Worm (Caenorhabditis elegans) whole organism, L2 larva: Measurements from ENCODE around the gene B0457.2.

Experiments
- C34F6.9 ChIP-seq: fragments of 150-350 bp; optimal IDR thresholded peaks from 2 replicates; lab custom pipeline; 2014; ENCODE audit warnings: missing biosample characterization, missing genetic modification characterization
- F13H6.1 ChIP-seq: sonication (generic microtip); optimal IDR thresholded peaks from 2 replicates; lab custom pipeline; 2016; ENCODE audit warnings: missing genetic modification characterization, missing compliant biosample characterization
- R02D3.7 ChIP-seq: fragments of 150-350 bp; optimal IDR thresholded peaks from 2 replicates; lab custom pipeline; 2014; ENCODE audit warnings: missing biosample characterization, missing genetic modification characterization
- Y55F3AM.14 ChIP-seq: fragments of 200-800 bp; sonication (Bioruptor generic); optimal IDR thresholded peaks from 2 replicates; lab custom pipeline; 2018; ENCODE audit warnings: mild to moderate bottlenecking, missing genetic modification characterization, missing compliant biosample characterization
- ZK546.5 ChIP-seq: sonication (generic microtip); optimal IDR thresholded peaks from 2 replicates; lab custom pipeline; 2017; ENCODE audit warnings: missing biosample characterization, missing genetic modification characterization
- alr-1 ChIP-seq: fragments of 150-350 bp; optimal IDR thresholded peaks from 2 replicates; lab custom pipeline; 2014; ENCODE audit warnings: missing biosample characterization, missing genetic modification characterization
- aly-2 ChIP-seq: fragments of 150-350 bp; optimal IDR thresholded peaks from 2 replicates; lab custom pipeline; 2014; ENCODE audit warnings: missing biosample characterization, missing genetic modification characterization
- ama-1 ChIP-seq: fragments of 150-350 bp; optimal IDR thresholded peaks from 2 replicates; lab custom pipeline; 2018; ENCODE audit warnings: inconsistent platforms
- blmp-1 ChIP-seq: sonication (generic microtip); optimal IDR thresholded peaks from 2 replicates; lab custom pipeline; 2017; ENCODE audit warnings: missing genetic modification characterization, mild to moderate bottlenecking, missing compliant biosample characterization, antibody characterized with exemption, moderate library complexity; ENCODE audit not compliant: insufficient read depth
- ceh-16 ChIP-seq: fragments of 150-350 bp; optimal IDR thresholded peaks from 2 replicates; lab custom pipeline; 2014; ENCODE audit warnings: missing biosample characterization, missing genetic modification characterization
- ceh-82 ChIP-seq: fragments of 150-350 bp; optimal IDR thresholded peaks from 2 replicates; lab custom pipeline; 2014; ENCODE audit warnings: missing biosample characterization, missing genetic modification characterization
- crh-2 ChIP-seq: sonication (generic microtip); optimal IDR thresholded peaks from 2 replicates; lab custom pipeline; 2017; ENCODE audit warnings: missing biosample characterization, missing genetic modification characterization
- dmd-4 ChIP-seq: sonication (generic microtip); optimal IDR thresholded peaks from 2 replicates; lab custom pipeline; 2017; ENCODE audit warnings: missing biosample characterization, missing genetic modification characterization
- egl-27 ChIP-seq: sonication (generic microtip); optimal IDR thresholded peaks from 3 replicates; lab custom pipeline; 2017; ENCODE audit warnings: missing biosample characterization, missing genetic modification reagents, missing genetic modification characterization
- elt-1 ChIP-seq: fragments of 150-350 bp; optimal IDR thresholded peaks from 2 replicates; lab custom pipeline; 2014; ENCODE audit warnings: missing biosample characterization, missing genetic modification characterization
- elt-3 ChIP-seq: sonication (generic microtip); optimal IDR thresholded peaks from 2 replicates; lab custom pipeline; 2017; ENCODE audit warnings: missing biosample characterization, missing genetic modification characterization
- fos-1 ChIP-seq: fragments of 150-350 bp; optimal IDR thresholded peaks from 2 replicates; lab custom pipeline; 2014; ENCODE audit warnings: missing biosample characterization, missing genetic modification characterization
- lin-13 ChIP-seq: fragments of 150-350 bp; optimal IDR thresholded peaks from 2 replicates; lab custom pipeline; 2014; ENCODE audit warnings: missing biosample characterization, missing genetic modification reagents, missing genetic modification characterization
- lsy-2 ChIP-seq, 2 experiments: fragments of 150-350 bp in 1 of 2; sonication (generic microtip) in 1 of 2; optimal IDR thresholded peaks; 2 replicates each; lab custom pipeline; 2014 to 2017; ENCODE audit warnings: missing biosample characterization in 2 of 2, missing genetic modification characterization in 2 of 2
- mab-5 ChIP-seq: fragments of 150-350 bp; optimal IDR thresholded peaks from 2 replicates; lab custom pipeline; 2014; ENCODE audit warnings: missing biosample characterization, missing genetic modification characterization
- mbf-1 ChIP-seq: sonication (generic microtip); optimal IDR thresholded peaks from 2 replicates; lab custom pipeline; 2017; ENCODE audit warnings: missing biosample characterization, missing genetic modification characterization
- mdl-1 ChIP-seq, 2 experiments: fragments of 150-350 bp in 1 of 2; sonication (generic microtip) in 1 of 2; optimal IDR thresholded peaks; 2 replicates each; lab custom pipeline; 2017; ENCODE audit warnings: missing biosample characterization in 2 of 2, missing genetic modification characterization in 2 of 2
- nhr-11 ChIP-seq: fragments of 150-350 bp; optimal IDR thresholded peaks from 2 replicates; lab custom pipeline; 2014; ENCODE audit warnings: missing biosample characterization, missing genetic modification characterization
- nhr-12 ChIP-seq: fragments of 150-350 bp; optimal IDR thresholded peaks from 2 replicates; lab custom pipeline; 2014; ENCODE audit warnings: missing biosample characterization, missing genetic modification characterization
- nhr-21 ChIP-seq: fragments of 150-350 bp; optimal IDR thresholded peaks from 2 replicates; lab custom pipeline; 2014; ENCODE audit warnings: missing biosample characterization, missing genetic modification characterization
- nhr-23 ChIP-seq: fragments of 150-350 bp; optimal IDR thresholded peaks from 2 replicates; lab custom pipeline; 2014; ENCODE audit warnings: missing biosample characterization, missing genetic modification reagents, missing genetic modification characterization
- nhr-237 ChIP-seq: fragments of 150-350 bp; optimal IDR thresholded peaks from 2 replicates; lab custom pipeline; 2014; ENCODE audit warnings: missing biosample characterization, missing genetic modification characterization
- nhr-25 ChIP-seq: fragments of 150-350 bp; sonication (generic microtip); optimal IDR thresholded peaks from 3 replicates; lab custom pipeline; 2014; ENCODE audit warnings: missing biosample characterization, missing genetic modification characterization
- nhr-6 ChIP-seq: fragments of 150-350 bp; optimal IDR thresholded peaks from 2 replicates; lab custom pipeline; 2014; ENCODE audit warnings: missing biosample characterization, missing genetic modification characterization
- nhr-77 ChIP-seq: fragments of 150-350 bp; optimal IDR thresholded peaks from 2 replicates; lab custom pipeline; 2014; ENCODE audit warnings: missing biosample characterization, missing genetic modification characterization
- sem-4 ChIP-seq: fragments of 150-350 bp; optimal IDR thresholded peaks from 2 replicates; lab custom pipeline; 2014; ENCODE audit warnings: missing biosample characterization, missing genetic modification reagents, missing genetic modification characterization
- skn-1 ChIP-seq: sonication (generic microtip); optimal IDR thresholded peaks from 2 replicates; lab custom pipeline; 2017; ENCODE audit warnings: missing biosample characterization, missing genetic modification characterization
- sma-9 ChIP-seq, 2 experiments: fragments of 150-350 bp in 1 of 2; sonication (generic microtip) in 1 of 2; optimal IDR thresholded peaks; 2 replicates each; lab custom pipeline; 2014 to 2016; ENCODE audit warnings: missing genetic modification characterization in 2 of 2, mild to moderate bottlenecking in 1 of 2, missing biosample characterization in 1 of 2, missing compliant biosample characterization in 1 of 2, missing genetic modification reagents in 1 of 2, moderate library complexity in 1 of 2
- unc-39 ChIP-seq: fragments of 150-350 bp; optimal IDR thresholded peaks from 2 replicates; lab custom pipeline; 2014; ENCODE audit warnings: missing biosample characterization, missing genetic modification characterization
- unc-62 ChIP-seq: fragments of 150-350 bp; optimal IDR thresholded peaks from 2 replicates; lab custom pipeline; 2014; ENCODE audit warnings: missing biosample characterization, missing genetic modification reagents, missing genetic modification characterization
- zag-1 ChIP-seq: fragments of 150-350 bp; optimal IDR thresholded peaks from 2 replicates; lab custom pipeline; 2014; ENCODE audit warnings: missing biosample characterization, missing genetic modification characterization
- ztf-1 ChIP-seq: fragments of 200-800 bp; sonication (Bioruptor generic); conservative IDR thresholded peaks from 2 replicates; pipeline ENCODE4 v1.3.6; 2022; ENCODE audit warnings: missing genetic modification characterization, missing compliant biosample characterization
- ztf-11 ChIP-seq: sonication (generic microtip); optimal IDR thresholded peaks from 2 replicates; lab custom pipeline; 2017; ENCODE audit warnings: missing biosample characterization, missing genetic modification characterization
- ztf-4 ChIP-seq: fragments of 150-350 bp; optimal IDR thresholded peaks from 2 replicates; lab custom pipeline; 2014; ENCODE audit warnings: missing biosample characterization, missing genetic modification characterization

The B0457.2 gene

DNA sequence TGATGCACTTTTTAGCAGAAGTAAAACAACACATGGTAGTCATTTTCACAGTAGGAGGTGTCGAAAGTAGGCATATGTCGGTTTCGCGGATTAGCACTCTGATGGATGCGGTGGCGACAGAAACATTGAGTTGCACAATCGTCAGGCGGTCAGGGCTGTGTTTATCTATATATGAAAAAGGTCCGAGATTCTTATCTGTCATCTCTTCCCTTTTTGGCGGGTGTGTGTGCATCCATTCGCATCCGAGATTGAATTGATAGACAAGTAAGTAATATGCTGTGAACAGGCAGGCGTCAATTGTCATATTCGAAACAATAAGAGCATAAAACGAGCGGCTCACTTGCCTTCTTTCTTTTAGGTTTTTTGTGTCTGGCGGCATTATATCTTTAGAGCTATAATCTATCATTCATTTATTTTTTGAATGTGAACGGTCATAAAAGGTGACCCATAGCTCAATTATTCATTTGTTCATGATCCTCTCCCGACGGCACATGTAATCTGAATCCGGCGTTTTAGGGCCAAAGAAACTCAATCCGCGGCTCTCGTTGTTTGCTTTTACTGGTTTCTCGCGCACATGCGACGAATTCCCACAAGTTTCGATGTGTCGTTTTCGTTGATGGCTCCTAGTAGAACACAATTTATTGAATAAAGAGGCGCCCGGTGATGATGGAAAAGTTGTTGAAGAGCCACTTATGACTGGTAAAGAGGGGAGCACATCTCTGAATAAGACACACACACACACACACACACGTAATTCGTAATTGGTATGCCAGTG lies 27.6 kb downstream of the B0457.2 start:
- TF ChIP-seq mdl-1 (tag; optimal IDR thresholded peaks at IDR 0.05; lab: Kevin White, UChicago) (no peak), ama-1 (lab: Kevin White, UChicago) (no peak), alr-1 (tag; lab: Kevin White, UChicago) (no peak), mbf-1 (no peak), aly-2 (tag; lab: Kevin White, UChicago) (no peak), lin-13 (GFP tag; lab: Kevin White, UChicago) (no peak), unc-62 (no peak), nhr-12 (tag; lab: Kevin White, UChicago) (no peak), F13H6.1 (tag; lab: Kevin White, UChicago) (no peak)

DNA sequence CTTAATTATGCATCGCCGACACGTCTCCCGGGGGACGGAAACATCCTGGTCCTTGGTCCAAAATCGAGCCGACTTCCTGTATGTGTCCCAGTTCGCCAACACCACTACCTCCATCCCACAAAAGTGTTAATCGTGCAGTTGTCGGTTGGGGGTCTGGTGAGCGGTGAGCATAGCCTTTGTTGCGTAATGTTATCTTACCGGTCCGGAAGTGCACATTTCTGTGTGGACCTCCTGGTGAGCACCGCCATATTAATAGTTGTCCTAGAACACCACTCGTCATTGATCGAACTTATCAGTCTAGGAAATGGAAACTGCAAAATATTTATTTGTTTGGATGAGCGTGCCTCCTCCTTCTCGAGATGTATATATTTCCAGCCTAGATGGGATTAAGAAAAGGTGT lies 29.1 kb downstream of the B0457.2 start:
- TF ChIP-seq sma-9 (GFP tag; optimal IDR thresholded peaks at IDR 0.05; lab: Kevin White, UChicago): no peak
- TF ChIP-seq sma-9 (tag; optimal IDR thresholded peaks at IDR 0.05; lab: Kevin White, UChicago): no peak
- no peak for TF ChIP-seq fos-1 (tag; lab: Kevin White, UChicago)
- no peak for TF ChIP-seq aly-2 (tag; lab: Kevin White, UChicago)
- no peak for TF ChIP-seq mab-5 (tag; lab: Kevin White, UChicago)
- no peak for TF ChIP-seq ZK546.5 (tag; lab: Kevin White, UChicago)
- TF ChIP-seq C34F6.9 (tag; lab: Kevin White, UChicago): no peak
- TF ChIP-seq nhr-77 (tag; lab: Kevin White, UChicago): no peak
- no peak for TF ChIP-seq R02D3.7 (tag; lab: Kevin White, UChicago)
- no peak for TF ChIP-seq F13H6.1 (tag; lab: Kevin White, UChicago)
- TF ChIP-seq egl-27 (tag; lab: Kevin White, UChicago): no peak
- TF ChIP-seq dmd-4 (tag; lab: Kevin White, UChicago): no peak
- TF ChIP-seq, all 48 proteins: peak for 0

- TF ChIP-seq nhr-237 (tag; lab: Kevin White, UChicago) (no peak), zag-1 (tag; lab: Kevin White, UChicago) (no peak), blmp-1 (tag; lab: Kevin White, UChicago) (no peak), skn-1 (tag; lab: Kevin White, UChicago) (no peak), elt-3 (no peak), crh-2 (no peak), elt-1 (no peak), lsy-2 (tag; optimal IDR thresholded peaks at IDR 0.05; lab: Kevin White, UChicago) (no peak), nhr-12 (tag; lab: Kevin White, UChicago) (no peak), ztf-4 (no peak), lin-13 (GFP tag; lab: Kevin White, UChicago) (no peak), nhr-23 (tag; lab: Kevin White, UChicago) (no peak), unc-39 (no peak), nhr-25 (tag; lab: Kevin White, UChicago) (no peak), alr-1 (tag; lab: Kevin White, UChicago) (no peak), nhr-21 (no peak), F13H6.1 (tag; lab: Kevin White, UChicago) (no peak), ztf-11 (tag; lab: Kevin White, UChicago) (no peak), ceh-16 (no peak), C34F6.9 (tag; lab: Kevin White, UChicago) (no peak)
Measured at ce11 chrII:8896541-8896940, 29.8 kb downstream of the B0457.2 start, which contains the start of gene lat-1. lat-1 (plus strand) TSS chrII:8896841.

DNA sequence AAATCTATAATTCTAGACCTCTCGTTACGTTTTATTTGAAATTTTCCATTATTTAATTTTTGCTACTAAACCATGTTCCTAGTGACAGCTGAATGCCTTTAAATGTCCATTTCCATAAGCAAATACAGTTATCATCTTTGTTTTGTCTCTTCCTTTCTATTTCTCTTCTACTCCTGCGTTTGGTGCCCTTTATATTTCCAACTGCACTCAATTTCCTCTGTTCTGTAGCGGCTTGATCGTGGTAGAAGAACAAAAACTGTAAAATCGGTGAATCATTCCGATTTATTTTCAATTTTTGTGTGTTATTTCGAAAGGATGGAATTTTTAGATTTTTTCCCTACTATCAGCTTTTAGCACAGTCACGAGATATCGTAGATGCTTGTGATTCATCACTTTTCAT lies 30.5 kb downstream of the B0457.2 start:
- TF ChIP-seq fos-1 (tag; lab: Kevin White, UChicago): peak; percentile 47
- no peak for TF ChIP-seq Y55F3AM.14

DNA sequence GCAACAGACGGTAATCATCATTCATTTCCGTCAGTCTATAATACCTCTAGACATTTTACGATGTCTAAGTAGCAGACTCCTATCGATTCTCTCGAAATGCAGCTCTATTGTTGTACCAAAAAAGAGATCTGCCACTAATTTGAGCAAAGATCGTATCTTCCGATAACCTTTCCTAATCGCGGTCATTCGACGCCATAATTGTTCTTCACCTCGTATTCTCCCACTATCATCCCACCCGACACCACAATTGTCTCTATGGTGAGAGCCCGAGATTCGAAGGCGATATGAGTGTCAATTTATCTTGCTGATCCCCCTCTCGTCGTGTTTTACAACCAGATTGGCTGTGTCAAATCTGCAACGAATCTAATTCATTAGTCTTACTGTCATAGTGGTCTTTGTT lies 31.0 kb downstream of the B0457.2 start:
- TF ChIP-seq nhr-11 (tag; lab: Kevin White, UChicago): no peak
- no peak for TF ChIP-seq unc-62
- TF ChIP-seq elt-3: no peak
- TF ChIP-seq skn-1 (tag; lab: Kevin White, UChicago): no peak
- TF ChIP-seq ceh-82 (tag; lab: Kevin White, UChicago): no peak
- no peak for TF ChIP-seq lsy-2 (tag; optimal IDR thresholded peaks at IDR 0.05; lab: Kevin White, UChicago)
- no peak for TF ChIP-seq mdl-1 (tag; optimal IDR thresholded peaks at IDR 0.05; lab: Kevin White, UChicago)
- TF ChIP-seq nhr-77 (tag; lab: Kevin White, UChicago): no peak
- no peak for TF ChIP-seq nhr-6 (tag; lab: Kevin White, UChicago)
- no peak for TF ChIP-seq sem-4 (tag; lab: Kevin White, UChicago)
- TF ChIP-seq ztf-1: no peak
- TF ChIP-seq Y55F3AM.14: no peak
- TF ChIP-seq fos-1 (tag; lab: Kevin White, UChicago): no peak
- TF ChIP-seq ceh-16: no peak
- TF ChIP-seq F13H6.1 (tag; lab: Kevin White, UChicago): no peak
- TF ChIP-seq sma-9 (GFP tag; optimal IDR thresholded peaks at IDR 0.05; lab: Kevin White, UChicago): no peak
- TF ChIP-seq sma-9 (tag; optimal IDR thresholded peaks at IDR 0.05; lab: Kevin White, UChicago): no peak
- TF ChIP-seq R02D3.7 (tag; lab: Kevin White, UChicago): no peak
- TF ChIP-seq alr-1 (tag; lab: Kevin White, UChicago): no peak
